Fruit fly (Drosophila melanogaster): ENCODE results near the gene vsg.

vsg gene

DNA sequence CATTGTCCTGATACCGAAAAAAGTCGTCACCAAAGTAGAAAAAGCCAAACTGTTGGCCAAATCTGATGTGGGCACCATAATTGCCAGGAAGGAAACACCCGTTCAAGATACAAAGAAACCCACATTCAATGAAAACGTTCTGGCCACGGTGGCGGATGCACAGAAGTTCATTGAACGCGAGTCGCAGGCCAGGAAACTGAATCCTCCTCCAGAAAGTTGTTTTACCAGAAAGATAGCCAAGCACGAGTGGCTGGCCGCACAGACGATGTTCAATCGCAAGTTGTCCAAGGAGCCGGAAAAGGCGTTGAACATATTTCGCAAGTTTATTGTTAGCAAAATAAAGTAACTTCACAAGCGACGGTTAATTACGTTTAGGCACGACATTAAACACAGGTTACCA, 6.0 kb downstream of the vsg start:
- TF ChIP-seq CG8478 (optimal IDR thresholded peaks at IDR 0.05) (no peak), EcR (GFP tag; optimal IDR thresholded peaks at IDR 0.05) (no peak)

- TF ChIP-seq CG8478 (optimal IDR thresholded peaks at IDR 0.05) (no peak), Dll (optimal IDR thresholded peaks at IDR 0.05) (no peak)
These were observed 9.0 kb downstream of the vsg start, which contains the start of the genes nbs and defl for dm6 chr3L:9723108-9723507. Gene nbs, minus strand, starts transcription at chr3L:9723194. Gene defl, plus strand, starts transcription at chr3L:9723423.

DNA sequence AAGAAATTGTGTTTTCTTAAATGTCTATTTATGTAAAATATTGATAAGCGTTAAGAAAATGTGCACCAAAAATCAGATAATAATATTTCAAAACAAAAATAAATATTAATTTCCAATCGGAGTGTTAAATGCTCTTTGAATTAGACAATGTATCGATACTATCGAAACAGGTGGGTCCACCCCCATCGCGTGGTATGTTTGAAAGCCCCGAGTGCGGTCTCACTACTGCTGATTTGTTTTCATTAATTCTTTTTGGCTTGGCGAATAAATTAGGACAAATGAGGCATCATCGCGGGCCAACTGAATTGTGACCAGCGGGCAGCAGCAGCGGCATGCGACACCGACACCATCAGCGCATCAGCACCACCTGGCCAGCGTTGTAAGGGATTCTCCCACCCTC, 12.6 kb downstream of the vsg start, which contains the start of gene Naa60:
TSS of gene Naa60 (plus strand) at position 189 of the 400 bp plus-strand sequence.
- TF ChIP-seq usp (GFP tag; optimal IDR thresholded peaks at IDR 0.05) (no peak), CG8478 (optimal IDR thresholded peaks at IDR 0.05) (no peak), Dll (optimal IDR thresholded peaks at IDR 0.05) (no peak), EcR (GFP tag; optimal IDR thresholded peaks at IDR 0.05) (no peak), pan (optimal IDR thresholded peaks at IDR 0.05) (no peak), psq (optimal IDR thresholded peaks at IDR 0.05) (no peak)

DNA sequence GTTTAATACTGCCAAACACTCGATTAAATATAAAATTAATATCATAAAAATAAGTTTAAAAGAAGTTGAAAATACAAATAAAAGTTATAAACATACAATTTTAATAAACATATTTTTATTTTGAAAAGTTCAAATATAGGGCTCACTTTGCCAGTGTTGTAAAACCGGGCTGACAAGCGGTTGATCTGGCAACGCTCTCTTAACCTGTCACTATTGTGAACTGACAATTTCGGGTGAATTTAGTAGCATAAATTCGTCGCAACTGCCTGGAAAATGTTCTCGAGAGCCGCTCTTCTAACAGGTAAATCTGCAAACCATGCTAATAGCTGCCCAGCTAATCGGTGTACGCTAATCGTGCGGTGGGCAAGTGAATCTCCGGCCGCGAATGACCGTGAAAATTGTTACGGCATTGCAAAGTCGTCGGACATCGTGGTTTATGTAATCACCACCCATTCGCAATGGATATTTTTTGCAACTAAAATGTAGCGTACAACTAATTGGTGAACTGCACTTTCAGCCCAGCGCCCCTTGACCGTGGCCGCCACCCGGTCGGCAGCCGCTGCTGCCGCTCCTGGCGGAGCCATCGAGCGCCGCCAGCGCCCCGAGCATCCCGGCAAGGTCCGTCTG, 15.8 kb downstream of the vsg start, which contains the start of gene ATPsynB:
TSS of gene ATPsynB (plus strand) at position 205 of the 627 bp plus-strand sequence.
- TF ChIP-seq usp (GFP tag; optimal IDR thresholded peaks at IDR 0.05) (no peak), Dll (optimal IDR thresholded peaks at IDR 0.05) (no peak), pan (optimal IDR thresholded peaks at IDR 0.05) (no peak), EcR (GFP tag; optimal IDR thresholded peaks at IDR 0.05) (no peak), CG8478 (optimal IDR thresholded peaks at IDR 0.05) (no peak), psq (optimal IDR thresholded peaks at IDR 0.05) (no peak)

dm6 chr3L:9733563-9733962, 19.4 kb downstream of the vsg start, which contains the start of gene CG6749:
Gene CG6749, minus strand, starts transcription at chr3L:9733807.
- TF ChIP-seq Dll (optimal IDR thresholded peaks at IDR 0.05) (no peak), psq (optimal IDR thresholded peaks at IDR 0.05) (no peak)

DNA sequence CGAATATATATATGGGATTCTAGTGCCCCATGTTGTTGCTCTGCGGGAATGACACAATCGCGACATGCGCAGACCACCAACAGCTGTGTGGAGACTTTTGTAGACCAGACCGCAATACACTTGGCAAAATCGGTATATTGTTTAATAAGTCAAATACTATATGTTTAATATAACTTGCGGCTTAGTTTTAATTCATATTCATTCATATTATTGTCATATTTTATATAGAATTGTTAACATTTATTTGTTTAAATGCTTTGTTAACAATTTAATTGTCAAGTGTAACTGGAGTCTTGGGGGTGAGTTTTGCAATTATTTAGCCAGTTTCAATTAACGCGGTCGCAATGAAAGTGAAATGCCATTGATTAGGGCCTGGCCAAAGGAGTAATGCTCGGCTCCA, 25.5 kb downstream of the vsg start:
- TF ChIP-seq EcR (GFP tag; optimal IDR thresholded peaks at IDR 0.05) = no peak

DNA sequence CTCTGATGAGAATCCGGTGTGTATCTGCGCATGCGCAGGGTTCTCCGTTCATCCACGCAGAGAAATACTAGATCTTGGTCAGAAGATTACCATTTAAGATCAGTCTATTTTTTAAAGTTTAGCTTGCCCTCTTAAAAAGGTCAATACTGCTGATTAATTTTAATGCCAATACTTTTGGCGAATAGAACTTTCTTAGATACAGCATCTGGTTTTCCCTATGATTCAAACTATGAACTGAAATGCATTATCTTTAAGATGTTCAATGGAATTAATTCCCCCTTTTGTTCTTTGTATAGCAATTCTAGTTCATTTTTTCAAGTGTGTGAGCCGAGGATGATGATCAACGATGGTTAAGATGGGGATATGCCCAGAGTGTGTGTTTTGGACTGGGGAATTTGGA, 28.2 kb downstream of the vsg start:
- TF ChIP-seq usp (GFP tag; optimal IDR thresholded peaks at IDR 0.05) = no peak
- TF ChIP-seq pan (optimal IDR thresholded peaks at IDR 0.05) = no peak
- TF ChIP-seq psq (optimal IDR thresholded peaks at IDR 0.05) = no peak
- TF ChIP-seq EcR (GFP tag; optimal IDR thresholded peaks at IDR 0.05) = no peak
- no peak for TF ChIP-seq CG8478 (optimal IDR thresholded peaks at IDR 0.05)
- TF ChIP-seq Dll (optimal IDR thresholded peaks at IDR 0.05) = no peak

DNA sequence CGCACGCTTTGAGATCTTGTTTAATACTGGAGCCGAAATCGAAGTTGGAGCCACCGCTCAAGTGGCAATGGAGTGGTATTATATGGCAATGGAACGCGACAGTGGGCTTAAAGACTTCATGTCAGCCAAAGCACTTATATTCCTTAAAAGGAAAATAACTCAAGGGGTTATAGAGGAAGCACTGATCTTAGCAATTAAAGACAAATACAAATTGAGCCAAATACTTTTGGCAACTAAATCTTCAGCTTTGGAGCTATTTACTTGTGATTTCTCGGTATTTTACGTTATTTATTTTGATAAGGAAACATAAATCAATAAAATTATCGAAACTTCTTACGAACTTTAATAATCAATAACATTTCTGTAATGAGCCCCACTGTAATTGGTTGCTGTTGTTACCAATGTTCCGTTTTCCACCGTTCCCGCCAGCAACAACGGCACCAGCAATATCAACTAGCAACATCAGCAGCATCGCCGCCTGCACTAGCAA, 30.0 kb downstream of the vsg start:
- TF ChIP-seq EcR (GFP tag; optimal IDR thresholded peaks at IDR 0.05) (no peak), psq (optimal IDR thresholded peaks at IDR 0.05) (no peak), CG8478 (optimal IDR thresholded peaks at IDR 0.05) (no peak), Dll (optimal IDR thresholded peaks at IDR 0.05) (no peak)

DNA sequence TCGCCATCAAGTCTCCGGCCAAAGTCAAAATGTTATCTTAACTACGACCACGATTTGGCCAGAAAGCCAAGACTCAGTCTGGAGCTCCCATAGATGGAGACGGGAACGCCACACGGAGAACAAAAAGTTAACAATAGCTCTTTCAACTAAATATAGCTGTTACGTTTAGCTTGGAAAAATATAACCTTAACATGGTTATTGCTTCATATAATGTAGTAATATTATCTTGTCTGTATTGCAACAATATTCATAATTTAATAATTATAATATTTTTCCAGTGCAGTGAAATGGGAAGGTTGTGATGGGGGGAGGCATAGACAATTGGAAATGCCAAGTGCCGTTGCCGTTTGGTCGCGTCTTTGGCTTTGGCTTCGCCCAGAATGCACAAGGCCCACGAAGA, 31.3 kb downstream of the vsg start:
- TF ChIP-seq psq (optimal IDR thresholded peaks at IDR 0.05) = no peak
- TF ChIP-seq CG8478 (optimal IDR thresholded peaks at IDR 0.05) = no peak
- no peak for TF ChIP-seq usp (GFP tag; optimal IDR thresholded peaks at IDR 0.05)
- no peak for TF ChIP-seq EcR (GFP tag; optimal IDR thresholded peaks at IDR 0.05)
- no peak for TF ChIP-seq Dll (optimal IDR thresholded peaks at IDR 0.05)

DNA sequence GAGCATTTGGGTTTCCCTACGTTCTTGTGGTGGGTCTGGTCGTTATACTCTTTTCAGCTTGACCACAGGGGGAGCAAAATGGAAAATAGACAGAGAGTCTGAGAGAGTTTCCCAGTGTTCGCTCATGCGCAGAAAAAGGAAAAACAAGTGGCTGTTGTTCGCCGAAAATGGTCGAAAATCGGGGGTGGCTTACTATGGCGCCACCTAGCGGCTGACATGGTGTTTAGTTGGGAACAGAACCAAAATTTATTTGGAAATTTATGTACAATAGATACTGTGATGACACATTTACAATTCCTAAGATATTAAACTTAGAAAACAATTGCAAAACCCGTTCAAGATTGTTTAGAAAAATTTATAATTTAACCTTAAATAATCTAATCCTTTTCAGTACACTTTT, 37.5 kb downstream of the vsg start:
- TF ChIP-seq EcR (GFP tag; optimal IDR thresholded peaks at IDR 0.05) (no peak), usp (GFP tag; optimal IDR thresholded peaks at IDR 0.05) (no peak), psq (optimal IDR thresholded peaks at IDR 0.05) (no peak), Dll (optimal IDR thresholded peaks at IDR 0.05) (no peak), pan (optimal IDR thresholded peaks at IDR 0.05) (no peak), CG8478 (optimal IDR thresholded peaks at IDR 0.05) (no peak)

DNA sequence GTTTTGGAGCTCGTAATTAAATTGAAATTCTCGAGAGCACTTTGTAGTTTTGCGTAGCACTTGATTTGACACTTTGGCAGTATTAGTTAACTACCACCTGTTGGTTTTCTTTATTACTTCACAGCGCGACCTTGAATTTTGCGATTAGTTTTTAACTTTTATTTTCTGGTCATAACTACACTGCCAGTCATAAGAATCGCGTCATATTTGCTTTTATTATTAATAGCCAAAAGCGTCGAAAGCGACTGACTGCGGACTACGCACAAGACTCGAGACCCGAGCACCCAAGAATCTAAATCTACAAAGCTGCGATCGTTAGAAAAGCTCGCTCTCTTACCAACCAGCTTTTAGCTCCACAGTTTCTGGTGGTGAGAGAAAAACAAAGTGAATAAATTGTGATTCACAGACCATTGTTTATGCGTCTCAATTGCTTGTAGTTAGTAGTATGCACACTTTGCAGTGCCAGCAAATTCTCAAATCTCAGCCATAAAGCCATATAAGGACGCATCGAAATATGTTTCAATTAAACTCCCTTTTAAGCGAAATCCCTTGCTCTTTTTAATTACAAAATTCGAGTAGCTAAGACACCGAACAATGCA, 46.1 kb downstream of the vsg start, which contains the start of gene CG42268:
TSS of gene CG42268 (minus strand) at position 245 of the 599 bp plus-strand sequence.
- no peak for TF ChIP-seq Dll (optimal IDR thresholded peaks at IDR 0.05)

dm6 chr3L:9762036-9762597, 48.0 kb downstream of the vsg start:
- no peak for TF ChIP-seq usp (GFP tag; optimal IDR thresholded peaks at IDR 0.05)
- no peak for TF ChIP-seq pan (optimal IDR thresholded peaks at IDR 0.05)
- TF ChIP-seq psq (optimal IDR thresholded peaks at IDR 0.05) = no peak
- TF ChIP-seq Dll (optimal IDR thresholded peaks at IDR 0.05) = no peak
- no peak for TF ChIP-seq EcR (GFP tag; optimal IDR thresholded peaks at IDR 0.05)
- TF ChIP-seq CG8478 (optimal IDR thresholded peaks at IDR 0.05) = no peak

dm6 chr3L:9763389-9763917, 49.3 kb downstream of the vsg start, which contains the start of gene Ae2:
Gene Ae2, plus strand, starts transcription at chr3L:9763544.
- TF ChIP-seq psq (optimal IDR thresholded peaks at IDR 0.05) = peak; percentile 71
- no peak for TF ChIP-seq Dll (optimal IDR thresholded peaks at IDR 0.05)
- TF ChIP-seq EcR (GFP tag; optimal IDR thresholded peaks at IDR 0.05) = no peak
- no peak for TF ChIP-seq usp (GFP tag; optimal IDR thresholded peaks at IDR 0.05)
- no peak for TF ChIP-seq pan (optimal IDR thresholded peaks at IDR 0.05)
- TF ChIP-seq CG8478 (optimal IDR thresholded peaks at IDR 0.05) = no peak
